Worm (Caenorhabditis elegans) whole organism, L1 larva: Measurements from ENCODE around the gene lpr-4.

Experiments
- C34B4.2 ChIP-seq: sonication (generic microtip); optimal IDR thresholded peaks from 2 replicates; lab custom pipeline; 2017; ENCODE audit warnings: mild to moderate bottlenecking, missing genetic modification characterization, missing compliant biosample characterization
- aha-1 ChIP-seq: fragments of 150-350 bp; optimal IDR thresholded peaks from 2 replicates; lab custom pipeline; 2014; ENCODE audit warnings: missing biosample characterization, missing genetic modification characterization
- aly-2 ChIP-seq: fragments of 150-350 bp; optimal IDR thresholded peaks from 2 replicates; lab custom pipeline; 2014; ENCODE audit warnings: missing biosample characterization, missing genetic modification characterization
- ama-1 ChIP-seq: fragments of 150-350 bp; optimal IDR thresholded peaks from 2 replicates; lab custom pipeline; 2014
- blmp-1 ChIP-seq: fragments of 150-350 bp; optimal IDR thresholded peaks from 2 replicates; lab custom pipeline; 2014; ENCODE audit warnings: missing biosample characterization, missing genetic modification characterization
- ceh-88 ChIP-seq: fragments of 200-800 bp; sonication (Bioruptor generic); IDR thresholded peaks from 2 replicates; pipeline ENCODE4 v1.3.6; 2022; ENCODE audit warnings: missing genetic modification characterization, missing compliant biosample characterization
- ces-1 ChIP-seq: fragments of 150-350 bp; optimal IDR thresholded peaks from 2 replicates; lab custom pipeline; 2014; ENCODE audit warnings: missing biosample characterization, missing genetic modification reagents, missing genetic modification characterization
- dpl-1 ChIP-seq, 3 experiments: fragments of 150-350 bp in 2 of 3; sonication (generic microtip) in 1 of 3; optimal IDR thresholded peaks; 2 replicates each; lab custom pipeline; 2014 to 2017; ENCODE audit warnings: missing biosample characterization in 3 of 3, missing genetic modification characterization in 3 of 3, missing genetic modification reagents in 3 of 3
- dsc-1 ChIP-seq: sonication (generic microtip); optimal IDR thresholded peaks from 2 replicates; lab custom pipeline; 2016; ENCODE audit warnings: mild to moderate bottlenecking, missing genetic modification characterization, missing compliant biosample characterization
- efl-1 ChIP-seq, 4 experiments: fragments of 150-350 bp; optimal IDR thresholded peaks in 3 of 4; peaks in 1 of 4; 1 replicate in 1 of 4; 2 replicates in 3 of 4; lab custom pipeline; 2014; ENCODE audit warnings: missing biosample characterization in 2 of 4, missing genetic modification characterization in 2 of 4, missing genetic modification reagents in 2 of 4
- egl-13 ChIP-seq: sonication (generic microtip); optimal IDR thresholded peaks from 2 replicates; lab custom pipeline; 2016; ENCODE audit warnings: missing genotype, missing genetic modification reagents, missing genetic modification characterization, missing compliant biosample characterization
- egl-27 ChIP-seq, 2 experiments: fragments of 150-350 bp in 1 of 2; sonication (generic microtip); optimal IDR thresholded peaks; 3 replicates each; lab custom pipeline; 2017 to 2018; ENCODE audit warnings: missing biosample characterization in 2 of 2, missing genetic modification characterization in 2 of 2, missing genetic modification reagents in 2 of 2
- elt-2 ChIP-seq: sonication (generic microtip); optimal IDR thresholded peaks from 2 replicates; lab custom pipeline; 2016; ENCODE audit warnings: missing genetic modification characterization, mild to moderate bottlenecking, inconsistent platforms, missing compliant biosample characterization, missing genetic modification reagents
- elt-3 ChIP-seq, 6 experiments: fragments of 150-350 bp in 1 of 6; sonication (generic microtip); optimal IDR thresholded peaks; 2 replicates each; lab custom pipeline; 2017 to 2018; ENCODE audit warnings: missing biosample characterization in 6 of 6, missing genetic modification characterization in 6 of 6, inconsistent platforms in 1 of 6
- ets-5 ChIP-seq: fragments of 200-800 bp; sonication (Bioruptor generic); IDR thresholded peaks from 2 replicates; pipeline ENCODE4 v1.3.6; 2022; ENCODE audit warnings: missing genetic modification characterization, missing compliant biosample characterization
- fkh-10 ChIP-seq: sonication (generic microtip); optimal IDR thresholded peaks from 2 replicates; lab custom pipeline; 2017; ENCODE audit warnings: missing biosample characterization, missing genetic modification reagents, missing genetic modification characterization
- fos-1 ChIP-seq: fragments of 150-350 bp; optimal IDR thresholded peaks from 2 replicates; lab custom pipeline; 2014; ENCODE audit warnings: missing biosample characterization, missing genetic modification characterization
- grh-1 ChIP-seq: fragments of 200-800 bp; sonication (Bioruptor generic); IDR thresholded peaks from 2 replicates; pipeline ENCODE4 v1.3.6; 2022; ENCODE audit warnings: missing genetic modification reagents, missing genetic modification characterization, missing compliant biosample characterization
- hpl-2 ChIP-seq: fragments of 150-350 bp; optimal IDR thresholded peaks from 2 replicates; lab custom pipeline; 2014; ENCODE audit warnings: missing biosample characterization, missing genetic modification reagents, missing genetic modification characterization
- irx-1 ChIP-seq: sonication (generic microtip); optimal IDR thresholded peaks from 2 replicates; lab custom pipeline; 2016; ENCODE audit warnings: missing genetic modification characterization, missing compliant biosample characterization
- lin-13 ChIP-seq: fragments of 150-350 bp; optimal IDR thresholded peaks from 2 replicates; lab custom pipeline; 2014; ENCODE audit warnings: missing biosample characterization, missing genetic modification reagents, missing genetic modification characterization
- lin-39 ChIP-seq: fragments of 150-350 bp; optimal IDR thresholded peaks from 2 replicates; lab custom pipeline; 2014; ENCODE audit warnings: missing biosample characterization, missing genetic modification reagents, missing genetic modification characterization
- lir-3 ChIP-seq: sonication (generic microtip); optimal IDR thresholded peaks from 2 replicates; lab custom pipeline; 2016; ENCODE audit warnings: mild to moderate bottlenecking, missing genetic modification characterization, moderate library complexity, missing compliant biosample characterization; ENCODE audit not compliant: poor library complexity
- lsy-2 ChIP-seq, 2 experiments: fragments of 150-350 bp; optimal IDR thresholded peaks; 2 replicates each; lab custom pipeline; 2014; ENCODE audit warnings: missing biosample characterization in 2 of 2, missing genetic modification characterization in 2 of 2
- mab-9 ChIP-seq: fragments of 200-800 bp; sonication (Bioruptor generic); IDR thresholded peaks from 2 replicates; pipeline ENCODE4 v1.3.6; 2022; ENCODE audit warnings: missing genetic modification reagents, missing genetic modification characterization, missing compliant biosample characterization
- mef-2 ChIP-seq: fragments of 150-350 bp; optimal IDR thresholded peaks from 2 replicates; lab custom pipeline; 2014; ENCODE audit warnings: missing biosample characterization, missing genetic modification characterization
- mep-1 ChIP-seq: fragments of 150-350 bp; optimal IDR thresholded peaks from 2 replicates; lab custom pipeline; 2014; ENCODE audit warnings: missing biosample characterization, missing genetic modification characterization
- nhr-47 ChIP-seq: sonication (generic microtip); optimal IDR thresholded peaks from 2 replicates; lab custom pipeline; 2016; ENCODE audit warnings: mild to moderate bottlenecking, missing genetic modification characterization, moderate library complexity, missing compliant biosample characterization
- nhr-76 ChIP-seq: sonication (generic microtip); optimal IDR thresholded peaks from 2 replicates; lab custom pipeline; 2017; ENCODE audit warnings: missing biosample characterization, missing genetic modification characterization
- nhr-77 ChIP-seq: fragments of 150-350 bp; optimal IDR thresholded peaks from 2 replicates; lab custom pipeline; 2014; ENCODE audit warnings: missing biosample characterization, missing genetic modification characterization
- nhr-84 ChIP-seq: sonication (generic microtip); optimal IDR thresholded peaks from 2 replicates; lab custom pipeline; 2017; ENCODE audit warnings: missing biosample characterization, missing genetic modification characterization
- nhr-85 ChIP-seq: sonication (generic microtip); peaks from one replicate; lab custom pipeline; 2016; ENCODE audit warnings: missing genetic modification characterization, inconsistent platforms, missing compliant biosample characterization
- nhr-90 ChIP-seq: sonication (generic microtip); optimal IDR thresholded peaks from 2 replicates; lab custom pipeline; 2016; ENCODE audit warnings: mild to moderate bottlenecking, missing genetic modification characterization, missing compliant biosample characterization; ENCODE audit not compliant: poor library complexity
- pax-3 ChIP-seq: fragments of 200-800 bp; sonication (Bioruptor generic); optimal IDR thresholded peaks from 2 replicates; lab custom pipeline; 2018; ENCODE audit warnings: mild to moderate bottlenecking, missing genetic modification characterization, moderate library complexity, missing compliant biosample characterization
- pqm-1 ChIP-seq: sonication (generic microtip); optimal IDR thresholded peaks from 3 replicates; lab custom pipeline; 2017; ENCODE audit warnings: missing biosample characterization, missing genetic modification characterization
- rnt-1 ChIP-seq: sonication (generic microtip); optimal IDR thresholded peaks from 2 replicates; lab custom pipeline; 2016; ENCODE audit warnings: mild to moderate bottlenecking, missing genetic modification characterization, moderate library complexity, missing compliant biosample characterization
- skn-1 ChIP-seq: fragments of 150-350 bp; optimal IDR thresholded peaks from 2 replicates; lab custom pipeline; 2014; ENCODE audit warnings: missing biosample characterization, missing genetic modification characterization
- sup-37 ChIP-seq: fragments of 200-800 bp; sonication (Bioruptor generic); optimal IDR thresholded peaks from 2 replicates; lab custom pipeline; 2018; ENCODE audit warnings: mild to moderate bottlenecking, missing genetic modification characterization, missing compliant biosample characterization
- tlp-1 ChIP-seq: fragments of 150-350 bp; optimal IDR thresholded peaks from 2 replicates; lab custom pipeline; 2014; ENCODE audit warnings: missing biosample characterization, missing genetic modification characterization
- unc-130 ChIP-seq: fragments of 150-350 bp; optimal IDR thresholded peaks from 2 replicates; lab custom pipeline; 2017; ENCODE audit warnings: missing biosample characterization, missing genetic modification characterization, inconsistent platforms
- unc-30 ChIP-seq: sonication (generic microtip); optimal IDR thresholded peaks from 2 replicates; lab custom pipeline; 2017; ENCODE audit warnings: missing biosample characterization, missing genetic modification characterization
- unc-62 ChIP-seq: fragments of 150-350 bp; optimal IDR thresholded peaks from 2 replicates; lab custom pipeline; 2014; ENCODE audit warnings: missing biosample characterization, missing genetic modification reagents, missing genetic modification characterization
- unc-98 ChIP-seq: fragments of 200-800 bp; sonication (Bioruptor generic); IDR thresholded peaks from 2 replicates; pipeline ENCODE4 v1.3.6; 2022; ENCODE audit warnings: missing genetic modification characterization, missing compliant biosample characterization
- xbp-1 ChIP-seq: sonication (generic microtip); optimal IDR thresholded peaks from 2 replicates; lab custom pipeline; 2016; ENCODE audit warnings: missing genetic modification characterization, missing compliant biosample characterization
- zag-1 ChIP-seq: fragments of 150-350 bp; optimal IDR thresholded peaks from 2 replicates; lab custom pipeline; 2014; ENCODE audit warnings: missing biosample characterization, missing genetic modification characterization
- ztf-11 ChIP-seq, 2 experiments: sonication (generic microtip); optimal IDR thresholded peaks; 2 replicates each; lab custom pipeline; 2016 to 2017; ENCODE audit warnings: missing genetic modification characterization in 2 of 2, missing biosample characterization in 1 of 2, missing compliant biosample characterization in 1 of 2
- ztf-4 ChIP-seq: fragments of 150-350 bp; optimal IDR thresholded peaks from 2 replicates; lab custom pipeline; 2014; ENCODE audit warnings: missing biosample characterization, missing genetic modification characterization

Gene lpr-4

DNA sequence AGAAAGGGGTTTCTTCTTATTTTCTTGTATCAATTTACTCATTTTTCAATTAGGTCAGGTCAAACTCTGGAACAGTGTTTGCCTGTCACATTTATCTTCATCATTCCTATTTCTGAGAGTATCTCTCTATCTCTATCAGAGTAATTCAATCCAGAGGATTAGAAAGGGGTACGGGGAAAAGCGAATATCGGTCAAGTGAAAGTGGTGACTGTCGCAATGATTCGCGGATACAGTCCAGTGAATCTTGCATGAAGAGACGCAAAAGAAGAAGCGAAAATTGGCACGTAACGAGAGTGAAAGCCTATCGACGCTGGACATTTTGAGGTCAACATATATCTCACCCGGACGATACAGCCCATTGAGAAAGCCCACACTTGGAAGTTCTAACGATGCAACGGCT is at the start of gene lpr-4:
lpr-4 (plus strand) TSS at position 328 of the 400 bp plus-strand sequence.
- TF ChIP-seq hpl-2 (no peak), lin-39 (tag; lab: Kevin White, UChicago) (no peak), skn-1 (tag; lab: Kevin White, UChicago) (no peak), elt-3 (tag; optimal IDR thresholded peaks at IDR 0.05; lab: Kevin White, UChicago) (peak in 2 of 6 experiments; percentile 3 to 33), blmp-1 (tag; lab: Kevin White, UChicago) (peak; percentile 100)

DNA sequence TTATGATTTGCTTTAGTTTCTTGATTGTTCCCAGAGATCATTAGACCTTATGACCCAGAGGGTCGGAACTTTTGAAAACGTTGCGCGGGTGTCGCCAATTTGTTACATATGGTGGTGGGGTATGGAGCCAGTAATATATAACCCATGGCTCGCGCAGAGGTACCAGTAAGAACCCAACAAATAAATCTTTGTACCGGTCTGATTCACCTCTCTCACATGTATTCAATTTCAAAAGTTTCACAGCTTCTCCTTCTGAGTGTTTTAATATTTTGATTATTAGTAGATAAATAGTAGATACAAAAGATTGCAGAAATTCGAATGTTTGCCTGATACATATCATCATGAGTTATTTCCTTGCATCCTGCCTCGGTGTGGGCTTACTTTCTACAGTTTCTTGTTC is 48.8 kb upstream of the lpr-4 start, which contains the start of gene egl-15:
egl-15 (plus strand) TSS at position 301 of the 400 bp plus-strand sequence.
- TF ChIP-seq lsy-2 (tag; optimal IDR thresholded peaks at IDR 0.05; lab: Kevin White, UChicago), result no peak
- TF ChIP-seq efl-1 (optimal IDR thresholded peaks at IDR 0.05; lab: Kevin White, UChicago), result no peak
- peak in 1 of 2 experiments; percentile 30 for TF ChIP-seq efl-1 (GFP tag; optimal IDR thresholded peaks at IDR 0.05 in 1 of 2; lab: Kevin White, UChicago)
- no peak for TF ChIP-seq ztf-11 (tag; optimal IDR thresholded peaks at IDR 0.05; lab: Kevin White, UChicago)
- TF ChIP-seq dsc-1, result peak; percentile 31

DNA sequence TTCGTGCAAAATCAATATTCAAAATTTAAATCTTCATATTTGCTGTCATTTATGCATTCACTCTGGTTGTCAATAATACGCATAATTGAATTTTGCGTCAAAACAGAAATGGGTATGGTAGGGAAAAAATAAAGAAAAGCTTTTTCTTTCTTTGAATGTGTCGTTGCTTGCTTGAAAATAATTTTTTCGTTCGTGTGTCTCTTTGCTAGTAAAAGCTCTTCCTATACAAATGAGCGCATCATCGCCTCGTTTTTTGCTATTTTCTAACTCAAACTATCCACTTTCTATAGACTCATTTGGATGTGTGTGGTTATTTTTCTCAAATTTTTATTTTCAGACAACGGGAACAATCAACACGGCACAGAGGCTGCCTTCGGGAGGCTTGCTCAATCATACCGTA is 36.3 kb upstream of the lpr-4 start, which contains the start of gene ldb-1:
ldb-1 (plus strand) TSS at position 301 of the 400 bp plus-strand sequence.
- no peak for TF ChIP-seq nhr-84 (tag; lab: Kevin White, UChicago)
- no peak for TF ChIP-seq dpl-1 (GFP tag; optimal IDR thresholded peaks at IDR 0.05; lab: Kevin White, UChicago)
- TF ChIP-seq sup-37 (GFP tag; lab: Kevin White, UChicago), result no peak
- TF ChIP-seq ets-5, result no peak
- no peak for TF ChIP-seq mep-1 (tag; lab: Kevin White, UChicago)
- TF ChIP-seq unc-30, result no peak
- no peak for TF ChIP-seq rnt-1 (tag; lab: Kevin White, UChicago)
- TF ChIP-seq irx-1, result no peak
- no peak for TF ChIP-seq grh-1
- TF ChIP-seq lin-13 (GFP tag; lab: Kevin White, UChicago), result no peak
- TF ChIP-seq unc-98 (GFP tag; lab: Robert Waterston, UW), result no peak
- TF ChIP-seq ces-1 (GFP tag; lab: Kevin White, UChicago), result no peak
- no peak for TF ChIP-seq fos-1
- TF ChIP-seq nhr-77, result no peak
- no peak for TF ChIP-seq nhr-90 (tag; lab: Kevin White, UChicago)
- no peak for TF ChIP-seq nhr-76 (tag; lab: Kevin White, UChicago)
- TF ChIP-seq pqm-1 (tag; lab: Kevin White, UChicago), result no peak
- no peak for TF ChIP-seq aly-2 (tag; lab: Kevin White, UChicago)
- TF ChIP-seq unc-130, result no peak
- no peak for TF ChIP-seq tlp-1

DNA sequence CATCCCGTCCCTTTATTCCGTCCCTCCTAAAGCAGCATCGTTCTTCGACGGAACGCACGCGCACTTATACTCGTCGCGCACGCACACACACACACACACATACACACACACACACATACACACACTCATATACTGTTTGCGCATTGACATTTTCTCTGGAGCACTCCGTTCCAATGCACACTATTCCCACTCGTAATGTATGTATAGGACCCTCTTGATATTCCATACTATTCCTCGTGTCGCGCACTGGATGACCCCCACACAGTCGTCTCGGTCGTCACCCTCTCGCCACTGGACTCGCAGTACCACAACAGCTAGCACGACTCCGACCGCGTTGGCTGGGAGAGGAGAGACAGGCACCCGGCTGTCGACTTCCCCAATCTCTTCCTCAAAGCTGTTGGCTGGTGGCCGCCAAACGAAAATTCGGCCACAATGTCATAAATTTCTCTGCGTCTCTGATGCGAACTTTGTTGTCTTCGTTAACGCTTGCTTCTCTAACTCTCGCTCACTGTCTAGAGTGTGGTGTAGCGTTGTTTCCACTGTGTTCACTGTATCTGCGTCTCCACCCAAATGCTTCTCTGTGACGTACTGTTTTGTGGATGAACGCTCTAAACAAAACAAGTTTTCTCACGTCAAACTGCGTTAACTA is 33.8 kb upstream of the lpr-4 start:
- TF ChIP-seq ceh-88 (GFP tag; lab: Robert Waterston, UW), result peak; percentile 69
- TF ChIP-seq pax-3 (tag; lab: Kevin White, UChicago), result peak; percentile 72
- peak; percentile 90 for TF ChIP-seq xbp-1 (tag; lab: Kevin White, UChicago)
- peak; percentile 56 for TF ChIP-seq sup-37 (GFP tag; lab: Kevin White, UChicago)
- TF ChIP-seq lir-3 (tag; lab: Kevin White, UChicago), result peak; percentile 86
- peak; percentile 64 to 73 for TF ChIP-seq efl-1 (optimal IDR thresholded peaks at IDR 0.05; lab: Kevin White, UChicago)
- TF ChIP-seq efl-1 (GFP tag; optimal IDR thresholded peaks at IDR 0.05 in 1 of 2; lab: Kevin White, UChicago), result peak; percentile 27 to 95
- peak; percentile 82 for TF ChIP-seq mef-2 (tag; lab: Kevin White, UChicago)
- TF ChIP-seq mab-9 (GFP tag; lab: Robert Waterston, UW), result peak; percentile 72
- TF ChIP-seq nhr-47 (tag; lab: Kevin White, UChicago), result peak; percentile 94
- peak; percentile 19 for TF ChIP-seq ama-1 (lab: Kevin White, UChicago)
- TF ChIP-seq ztf-4 (tag; lab: Kevin White, UChicago), result peak; percentile 86
- peak; percentile 72 for TF ChIP-seq zag-1 (tag; lab: Kevin White, UChicago)
- no peak for TF ChIP-seq C34B4.2 (tag; lab: Kevin White, UChicago)
- TF ChIP-seq nhr-76 (tag; lab: Kevin White, UChicago), result peak; percentile 40
- TF ChIP-seq nhr-85 (tag; lab: Kevin White, UChicago), result peak; percentile 97
- TF ChIP-seq aly-2 (tag; lab: Kevin White, UChicago), result peak; percentile 4
- TF ChIP-seq unc-62 (GFP tag; lab: Kevin White, UChicago), result no peak
- peak; percentile 82 for TF ChIP-seq aha-1 (tag; lab: Kevin White, UChicago)
- TF ChIP-seq elt-2 (tag; lab: Kevin White, UChicago), result peak; percentile 65
- peak; percentile 91 for TF ChIP-seq egl-13 (tag; lab: Kevin White, UChicago)
- TF ChIP-seq nhr-84 (tag; lab: Kevin White, UChicago), result no peak
- TF ChIP-seq egl-27 (tag; optimal IDR thresholded peaks at IDR 0.05; lab: Kevin White, UChicago), result peak; percentile 63 to 67
- TF ChIP-seq fkh-10, result peak; percentile 86
- peak; percentile 93 for TF ChIP-seq rnt-1 (tag; lab: Kevin White, UChicago)
